Worm (Caenorhabditis elegans) whole organism, late embryonic: ENCODE measurements around the gene C07A9.9.

ENCODE experiments used
- ama-1 ChIP-seq: fragments of 150-350 bp; optimal IDR thresholded peaks from 2 replicates; lab custom pipeline; 2014
- ceh-14 ChIP-seq: sonication (generic microtip); optimal IDR thresholded peaks from 2 replicates; lab custom pipeline; 2016; ENCODE audit warnings: missing genotype, missing genetic modification characterization, missing compliant biosample characterization
- ceh-22 ChIP-seq: sonication (generic microtip); optimal IDR thresholded peaks from 2 replicates; lab custom pipeline; 2017; ENCODE audit warnings: missing biosample characterization, missing genetic modification characterization
- ceh-9 ChIP-seq: sonication (generic microtip); optimal IDR thresholded peaks from 2 replicates; lab custom pipeline; 2016; ENCODE audit warnings: mild to moderate bottlenecking, missing genetic modification characterization, inconsistent platforms, missing compliant biosample characterization
- elt-2 ChIP-seq: sonication (generic microtip); optimal IDR thresholded peaks from 2 replicates; lab custom pipeline; 2016; ENCODE audit warnings: missing genetic modification reagents, missing genetic modification characterization, missing compliant biosample characterization
- hlh-15 ChIP-seq: sonication (generic microtip); optimal IDR thresholded peaks from 2 replicates; lab custom pipeline; 2016; ENCODE audit warnings: missing genetic modification characterization, missing compliant biosample characterization
- hlh-30 ChIP-seq: sonication (generic microtip); optimal IDR thresholded peaks from 2 replicates; lab custom pipeline; 2017; ENCODE audit warnings: antibody characterized with exemption, missing genetic modification characterization, missing compliant biosample characterization; ENCODE audit not compliant: insufficient read depth
- nhr-11 ChIP-seq: fragments of 150-350 bp; optimal IDR thresholded peaks from 2 replicates; lab custom pipeline; 2014; ENCODE audit warnings: missing biosample characterization, missing genetic modification characterization
- pha-4 ChIP-seq: fragments of 150-350 bp; optimal IDR thresholded peaks from 2 replicates; lab custom pipeline; 2018; ENCODE audit warnings: missing biosample characterization, missing genetic modification reagents, missing genetic modification characterization
- tbx-2 ChIP-seq: sonication (generic microtip); optimal IDR thresholded peaks from 2 replicates; lab custom pipeline; 2016; ENCODE audit warnings: missing genetic modification characterization, missing compliant biosample characterization
- ttx-3 ChIP-seq: sonication (generic microtip); optimal IDR thresholded peaks from 2 replicates; lab custom pipeline; 2016; ENCODE audit warnings: missing genetic modification reagents, missing genetic modification characterization, missing compliant biosample characterization

- TF ChIP-seq ama-1 (lab: Kevin White, UChicago) (no peak), ceh-9 (tag; lab: Kevin White, UChicago) (no peak), ceh-22 (no peak), ceh-14 (no peak), pha-4 (tag; lab: Kevin White, UChicago) (no peak), tbx-2 (tag; lab: Kevin White, UChicago) (no peak), hlh-15 (tag; lab: Kevin White, UChicago) (no peak), nhr-11 (tag; lab: Kevin White, UChicago) (no peak), elt-2 (tag; lab: Kevin White, UChicago) (no peak), hlh-30 (tag; lab: Kevin White, UChicago) (no peak), ttx-3 (tag; lab: Kevin White, UChicago) (no peak)
These were observed 47.3 kb downstream of the C07A9.9 start for ce11 chrIII:9620148-9620547.
